Worm (Caenorhabditis elegans): ENCODE data around the gene mec-5.

DNA sequence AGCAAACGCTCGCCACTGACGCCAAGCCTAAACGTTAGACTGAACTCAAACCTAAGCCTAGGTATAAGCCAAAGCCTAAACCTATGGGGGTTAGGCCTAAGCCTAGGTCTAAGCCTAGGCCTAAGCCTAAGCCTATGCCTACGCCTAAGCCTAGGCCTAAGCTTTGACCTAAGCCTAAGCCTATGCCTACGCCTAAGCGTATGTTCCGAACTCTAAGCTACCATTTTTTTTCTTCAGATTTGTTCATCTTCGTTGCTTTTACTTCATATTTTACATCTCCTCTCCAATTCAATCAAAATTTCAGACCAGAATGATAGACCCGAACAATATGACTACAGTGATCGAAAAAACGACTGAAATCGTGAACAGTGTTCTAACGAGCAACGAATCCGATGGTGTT is 33.5 kb upstream of the mec-5 start, which contains the start of gene npr-33:
- TF ChIP-seq unc-30 (tag; optimal IDR thresholded peaks at IDR 0.05) (no peak), sup-37 (GFP tag; optimal IDR thresholded peaks at IDR 0.05) (no peak), aha-1 (tag; optimal IDR thresholded peaks at IDR 0.05) (no peak), dsc-1 (tag; optimal IDR thresholded peaks at IDR 0.05) (no peak), nhr-90 (tag; optimal IDR thresholded peaks at IDR 0.05; ENCODE audit: poor library complexity) (no peak), ceh-88 (GFP tag; IDR thresholded peaks at IDR 0.05) (no peak)
